Worm (Caenorhabditis elegans) whole organism, mixed stage, embryonic: ENCODE results near the gene rrc-1.
A peak's percentile ranks its signal among the peaks of the same experiment; 100 is the strongest.

Source experiments
- M03D4.4 ChIP-seq: sonication (generic microtip); optimal IDR thresholded peaks from 2 replicates; lab custom pipeline; 2017; ENCODE audit warnings: mild to moderate bottlenecking, missing genetic modification characterization, missing compliant biosample characterization
- ceh-39 ChIP-seq: fragments of 150-350 bp; optimal IDR thresholded peaks from 2 replicates; lab custom pipeline; 2014; ENCODE audit warnings: missing biosample characterization, missing genetic modification characterization
- flh-1 ChIP-seq: fragments of 200-800 bp; sonication (Bioruptor generic); optimal IDR thresholded peaks from 2 replicates; lab custom pipeline; 2018; ENCODE audit warnings: mild to moderate bottlenecking, missing genetic modification characterization, moderate library complexity, missing compliant biosample characterization
- mep-1 ChIP-seq: fragments of 150-350 bp; optimal IDR thresholded peaks from 2 replicates; lab custom pipeline; 2017; ENCODE audit warnings: missing biosample characterization, missing genetic modification reagents, missing genetic modification characterization, inconsistent platforms
- nhr-76 ChIP-seq: sonication (generic microtip); optimal IDR thresholded peaks from 2 replicates; lab custom pipeline; 2017; ENCODE audit warnings: missing biosample characterization, missing genetic modification characterization
- snpc-4 ChIP-seq: fragments of 150-350 bp; optimal IDR thresholded peaks from 2 replicates; lab custom pipeline; 2014; ENCODE audit warnings: missing biosample characterization, missing genetic modification characterization

rrc-1 gene

ce11 chrX:9774323-9774722, 56.8 kb downstream of the rrc-1 start, which contains the start of gene T09B9.4:
Gene T09B9.4, minus strand, starts transcription at chrX:9774352.
- TF ChIP-seq mep-1 (tag; lab: Kevin White, UChicago) (peak; percentile 66), flh-1 (no peak), ceh-39 (tag; lab: Kevin White, UChicago) (peak; percentile 4), nhr-76 (no peak), M03D4.4 (tag; lab: Kevin White, UChicago) (no peak), snpc-4 (no peak)
- TF ChIP-seq, all 35 proteins: peak for 2
